Worm (Caenorhabditis elegans): ENCODE measurements around the gene nas-16.

DNA sequence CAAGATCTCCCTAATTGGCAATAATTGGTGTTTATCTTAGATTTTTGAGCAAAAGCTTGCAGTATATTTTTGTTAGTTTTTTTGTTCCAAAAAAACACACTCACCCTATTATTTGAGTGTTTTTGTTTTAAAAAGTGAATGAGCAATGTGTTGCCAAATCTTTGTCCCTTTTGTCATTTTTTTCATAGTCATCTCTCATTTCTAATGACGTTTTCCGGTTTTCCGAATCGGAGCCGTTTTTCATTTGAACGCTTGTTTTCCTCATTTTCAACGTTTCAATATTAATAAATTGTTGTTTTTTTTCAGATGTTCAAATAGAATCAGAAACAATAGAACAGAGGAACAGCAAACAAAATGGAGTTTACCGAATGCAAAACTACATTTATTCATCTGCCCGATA is 46.3 kb downstream of the nas-16 start, which contains the start of gene dmsr-1:
- no peak for TF ChIP-seq pha-4 (tag; optimal IDR thresholded peaks at IDR 0.05)
- TF ChIP-seq lsy-2 (tag; optimal IDR thresholded peaks at IDR 0.05) = no peak
